Fruit fly (Drosophila melanogaster): ENCODE data around the gene CG14244.

dm6 chr3R:26727014-26727413 lies 1.1 kb downstream of the CG14244 start, which contains the start of gene CG14246:
- TF ChIP-seq CTCF (optimal IDR thresholded peaks at IDR 0.05): no peak
- TF ChIP-seq CG8478 (optimal IDR thresholded peaks at IDR 0.05): no peak
